Fruit fly (Drosophila melanogaster) whole organism, pupa: ENCODE measurements around the gene Art9.

Experiments used
- CG14655 ChIP-seq: fragments of 200-800 bp; sonication (Bioruptor generic); optimal IDR thresholded peaks from 3 replicates; lab custom pipeline; 2017; ENCODE audit warnings: mild to moderate bottlenecking, missing biosample characterization, missing genetic modification reagents, missing genetic modification characterization
- CG15710 ChIP-seq: fragments of 200-800 bp; sonication (Bioruptor generic); optimal IDR thresholded peaks from 2 replicates; lab custom pipeline; 2018; ENCODE audit warnings: missing biosample characterization, mild to moderate bottlenecking, missing genetic modification characterization, moderate library complexity
- CG32121 ChIP-seq: fragments of 200-800 bp; sonication (Bioruptor generic); IDR thresholded peaks from 2 replicates; pipeline ENCODE4 v1.3.6; 2022; ENCODE audit warnings: missing biosample characterization, missing genetic modification characterization
- CG4496 ChIP-seq: fragments of 200-800 bp; sonication (Bioruptor generic); IDR thresholded peaks from 3 replicates; pipeline ENCODE4 v1.3.6; 2022; ENCODE audit warnings: missing biosample characterization, missing genetic modification characterization
- D1 ChIP-seq: fragments of 200-800 bp; sonication (Bioruptor generic); optimal IDR thresholded peaks from 2 replicates; lab custom pipeline; 2018; ENCODE audit warnings: missing biosample characterization, mild to moderate bottlenecking, missing genetic modification characterization, moderate library complexity
- EcR ChIP-seq: fragments of 200-800 bp; sonication (Bioruptor generic); optimal IDR thresholded peaks from 3 replicates; lab custom pipeline; 2019; ENCODE audit warnings: missing biosample characterization, missing genetic modification characterization, mild to moderate bottlenecking, moderate library complexity, missing genetic modification reagents
- Pif1A ChIP-seq: fragments of 200-800 bp; sonication (Bioruptor generic); optimal IDR thresholded peaks from 3 replicates; lab custom pipeline; 2016; ENCODE audit warnings: missing biosample characterization, missing genetic modification characterization
- Pif1B ChIP-seq: fragments of 200-800 bp; sonication (Bioruptor generic); optimal IDR thresholded peaks from 3 replicates; lab custom pipeline; 2016; ENCODE audit warnings: missing biosample characterization, missing genetic modification characterization

dm6 chr3R:13896854-13897253 is 46.4 kb downstream of the Art9 start:
- TF ChIP-seq CG14655 (no peak), Pif1A (GFP tag; lab: Kevin White, UChicago) (no peak), CG15710 (tag; lab: Kevin White, UChicago) (no peak), CG4496 (GFP tag; lab: Robert Waterston, UW) (no peak), D1 (tag; lab: Kevin White, UChicago) (no peak), Pif1B (GFP tag; lab: Kevin White, UChicago) (no peak), EcR (GFP tag; lab: Kevin White, UChicago) (no peak), CG32121 (no peak)
